Fruit fly (Drosophila melanogaster) whole organism, wandering third instar larva: ENCODE data around the gene CG5521.

Experiments
- Abd-B ChIP-seq: fragments of >200 bp; optimal IDR thresholded peaks from 2 replicates; lab custom pipeline; 2017; ENCODE audit warnings: missing biosample characterization, missing genetic modification characterization
- CG32264 ChIP-seq: fragments of 200-800 bp; sonication (Bioruptor generic); optimal IDR thresholded peaks from 2 replicates; lab custom pipeline; 2016; ENCODE audit warnings: missing biosample characterization, missing genetic modification characterization
- CG9705 ChIP-seq: fragments of 200-800 bp; sonication (Bioruptor generic); optimal IDR thresholded peaks from 2 replicates; lab custom pipeline; 2018; ENCODE audit warnings: missing biosample characterization, mild to moderate bottlenecking, missing genetic modification characterization
- CrebA ChIP-seq: fragments of 200-800 bp; sonication (Bioruptor generic); optimal IDR thresholded peaks from 2 replicates; lab custom pipeline; 2016; ENCODE audit warnings: missing biosample characterization, mild to moderate bottlenecking, missing genetic modification characterization, borderline replicate concordance
- Dfd ChIP-seq: fragments of >200 bp; optimal IDR thresholded peaks from 2 replicates; lab custom pipeline; 2017; ENCODE audit warnings: missing biosample characterization, missing genetic modification characterization
- Dif ChIP-seq: fragments of 200-275, 200-300 bp; sonication (Bioruptor generic); optimal IDR thresholded peaks from 2 replicates; lab custom pipeline; 2018; ENCODE audit warnings: missing biosample characterization, missing genetic modification characterization; ENCODE audit not compliant: partially characterized antibody
- GATAd ChIP-seq: sonication (Bioruptor generic); optimal IDR thresholded peaks from 2 replicates; lab custom pipeline; 2016; ENCODE audit warnings: missing biosample characterization, missing genetic modification characterization
- HLH106 ChIP-seq: fragments of 200-800 bp; optimal IDR thresholded peaks from 3 replicates; lab custom pipeline; 2019; ENCODE audit warnings: missing biosample characterization, mild to moderate bottlenecking, missing genetic modification characterization, moderate library complexity
- Hnf4 ChIP-seq: fragments of 200-800 bp; sonication (Bioruptor generic); optimal IDR thresholded peaks from 2 replicates; lab custom pipeline; 2016; ENCODE audit warnings: missing biosample characterization, mild to moderate bottlenecking, missing genetic modification characterization
- Hr78 ChIP-seq: fragments of >200 bp; optimal IDR thresholded peaks from 2 replicates; lab custom pipeline; 2017; ENCODE audit warnings: missing biosample characterization, missing genetic modification characterization
- Hr83 ChIP-seq: fragments of 200-300 bp; sonication (Bioruptor generic); optimal IDR thresholded peaks from 2 replicates; lab custom pipeline; 2016; ENCODE audit warnings: missing biosample characterization, mild to moderate bottlenecking, missing genetic modification characterization, moderate library complexity; ENCODE audit not compliant: poor library complexity, severe bottlenecking
- Jra ChIP-seq: sonication (Bioruptor generic); optimal IDR thresholded peaks from 2 replicates; lab custom pipeline; 2016; ENCODE audit warnings: missing biosample characterization, missing genetic modification characterization
- Mio ChIP-seq: sonication (Bioruptor generic); optimal IDR thresholded peaks from 2 replicates; lab custom pipeline; 2016; ENCODE audit warnings: missing biosample characterization, missing genetic modification characterization
- Myc ChIP-seq: fragments of >200 bp; optimal IDR thresholded peaks from 2 replicates; lab custom pipeline; 2017
- N ChIP-seq: fragments of >200 bp; optimal IDR thresholded peaks from 2 replicates; lab custom pipeline; 2018; ENCODE audit warnings: missing biosample characterization, missing external identifiers, missing genetic modification characterization
- OdsH ChIP-seq: fragments of 200-800 bp; sonication (Bioruptor generic); optimal IDR thresholded peaks from 2 replicates; lab custom pipeline; 2016; ENCODE audit warnings: missing biosample characterization, mild to moderate bottlenecking, missing genetic modification characterization
- Rel ChIP-seq, 2 experiments: fragments of 200-800 bp; sonication (Bioruptor generic) in 1 of 2; optimal IDR thresholded peaks; 2 replicates in 1 of 2; 3 replicates in 1 of 2; lab custom pipeline; 2016 to 2019; ENCODE audit warnings: mild to moderate bottlenecking in 2 of 2, missing biosample characterization in 2 of 2, missing genetic modification characterization in 2 of 2, moderate library complexity in 1 of 2
- Sp1 ChIP-seq: fragments of 200-800 bp; sonication (Bioruptor generic); optimal IDR thresholded peaks from 3 replicates; lab custom pipeline; 2019; ENCODE audit warnings: missing biosample characterization, mild to moderate bottlenecking, missing genetic modification characterization, moderate library complexity
- Vsx2 ChIP-seq: fragments of 200-300, 225-300 bp; sonication (Bioruptor generic); optimal IDR thresholded peaks from 2 replicates; lab custom pipeline; 2018; ENCODE audit warnings: missing biosample characterization, missing genetic modification characterization; ENCODE audit not compliant: partially characterized antibody
- br ChIP-seq: fragments of 200-800 bp; sonication (Bioruptor generic); optimal IDR thresholded peaks from 2 replicates; lab custom pipeline; 2016; ENCODE audit warnings: missing biosample characterization, missing genetic modification characterization
- brk ChIP-seq: fragments of 200-800 bp; sonication (Bioruptor generic); optimal IDR thresholded peaks from 2 replicates; lab custom pipeline; 2016; ENCODE audit warnings: missing biosample characterization, mild to moderate bottlenecking, missing genetic modification characterization
- dl ChIP-seq, 2 experiments: fragments of 175-275, 200-275 bp in 1 of 2; fragments of 200-275 bp in 1 of 2; sonication (Bioruptor generic); optimal IDR thresholded peaks; lab custom pipeline; 2018; ENCODE audit warnings: mild to moderate bottlenecking in 2 of 2, missing biosample characterization in 2 of 2, missing genetic modification characterization in 2 of 2, moderate library complexity in 2 of 2; ENCODE audit not compliant: partially characterized antibody in 2 of 2, insufficient read depth in 1 of 2
- dmrt93B ChIP-seq: fragments of 200-800 bp; sonication (Bioruptor generic); optimal IDR thresholded peaks from 2 replicates; lab custom pipeline; 2018; ENCODE audit warnings: missing biosample characterization, mild to moderate bottlenecking, missing genetic modification characterization
- dsf ChIP-seq: sonication (Bioruptor generic); optimal IDR thresholded peaks from 2 replicates; lab custom pipeline; 2016; ENCODE audit warnings: missing biosample characterization, missing genetic modification characterization, borderline replicate concordance
- ey ChIP-seq: fragments of 200-800 bp; sonication (Bioruptor generic); optimal IDR thresholded peaks from 2 replicates; lab custom pipeline; 2016; ENCODE audit warnings: missing biosample characterization, missing genetic modification characterization
- foxo ChIP-seq, 2 experiments: fragments of 200-800 bp; sonication (Bioruptor generic); optimal IDR thresholded peaks; 2 replicates in 1 of 2; 3 replicates in 1 of 2; lab custom pipeline; 2016 to 2017; ENCODE audit warnings: missing biosample characterization in 2 of 2, missing genetic modification characterization in 2 of 2
- fru ChIP-seq: fragments of 200-800 bp; sonication (Bioruptor generic); optimal IDR thresholded peaks from 3 replicates; lab custom pipeline; 2016; ENCODE audit warnings: missing biosample characterization, mild to moderate bottlenecking, missing genetic modification characterization
- h ChIP-seq: fragments of 200-800 bp; sonication (Bioruptor generic); optimal IDR thresholded peaks from 3 replicates; lab custom pipeline; 2016; ENCODE audit warnings: missing biosample characterization, mild to moderate bottlenecking, missing genetic modification characterization
- jim ChIP-seq: fragments of 175-275, 200-325 bp; sonication (Bioruptor generic); optimal IDR thresholded peaks from 2 replicates; lab custom pipeline; 2016; ENCODE audit warnings: missing biosample characterization, mild to moderate bottlenecking, missing genetic modification characterization
- lola ChIP-seq: fragments of >200 bp; optimal IDR thresholded peaks from 2 replicates; lab custom pipeline; 2017; ENCODE audit warnings: missing biosample characterization, missing genetic modification characterization
- pan ChIP-seq: fragments of >200 bp; optimal IDR thresholded peaks from 2 replicates; lab custom pipeline; 2017
- psq ChIP-seq: fragments of 200-800 bp; sonication (Bioruptor generic); optimal IDR thresholded peaks from 3 replicates; lab custom pipeline; 2017; ENCODE audit warnings: missing biosample characterization, mild to moderate bottlenecking, missing genetic modification characterization, moderate library complexity
- rgr ChIP-seq: fragments of 200-800 bp; sonication (Bioruptor generic); optimal IDR thresholded peaks from 3 replicates; lab custom pipeline; 2016; ENCODE audit warnings: missing biosample characterization, mild to moderate bottlenecking, missing genetic modification characterization
- sage ChIP-seq: fragments of 200-800 bp; sonication (Bioruptor generic); optimal IDR thresholded peaks from 2 replicates; lab custom pipeline; 2016; ENCODE audit warnings: missing biosample characterization, mild to moderate bottlenecking, missing genetic modification characterization
- sv ChIP-seq: fragments of 200-800 bp; sonication (Bioruptor generic); optimal IDR thresholded peaks from 3 replicates; lab custom pipeline; 2016; ENCODE audit warnings: missing biosample characterization, missing genetic modification characterization
- tai ChIP-seq: sonication (Bioruptor generic); optimal IDR thresholded peaks from 2 replicates; lab custom pipeline; 2016; ENCODE audit warnings: missing biosample characterization, missing genetic modification characterization
- usp ChIP-seq: fragments of >200 bp; optimal IDR thresholded peaks from 2 replicates; lab custom pipeline; 2017; ENCODE audit warnings: missing biosample characterization, missing genetic modification characterization
- woc ChIP-seq: sonication (Bioruptor generic); optimal IDR thresholded peaks from 2 replicates; lab custom pipeline; 2016; ENCODE audit warnings: missing biosample characterization, mild to moderate bottlenecking, missing genetic modification characterization

Gene CG5521

DNA sequence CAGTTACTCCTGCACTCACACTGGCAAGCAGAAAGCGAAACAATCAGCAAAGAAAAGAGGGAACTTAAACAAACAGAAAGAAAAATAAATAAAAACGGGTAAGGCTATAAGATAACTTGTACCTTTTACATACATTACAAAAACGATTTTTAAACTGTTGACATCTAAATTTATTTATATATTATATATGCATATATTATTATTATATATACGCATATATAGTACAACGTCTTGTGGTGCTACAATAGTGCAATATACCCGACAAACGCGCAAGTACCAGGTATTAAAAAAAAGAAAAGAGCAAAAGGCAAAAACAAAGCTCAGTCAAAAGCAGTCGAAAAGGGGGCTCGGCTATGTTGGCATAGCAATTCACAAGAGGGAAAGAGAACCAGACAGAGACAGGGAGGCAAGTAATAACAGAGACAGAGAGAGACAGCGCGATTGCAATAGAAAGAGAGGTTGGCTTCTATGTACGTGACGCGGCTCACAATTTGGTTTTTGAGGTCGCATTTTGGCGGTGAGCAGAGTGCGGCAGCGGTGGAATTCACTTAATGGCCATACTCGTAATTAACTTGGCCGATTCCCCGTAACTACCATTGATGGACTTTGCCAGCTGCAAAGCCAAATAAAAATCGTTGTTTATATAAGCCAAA lies 12.6 kb upstream of the CG5521 start:
- TF ChIP-seq dsf (GFP tag; lab: Kevin White, UChicago) (peak; percentile 24), sage (peak; percentile 82), br (peak; percentile 38), Abd-B (GFP tag; lab: Kevin White, UChicago) (no peak), N (GFP tag; lab: Kevin White, UChicago) (no peak), Hr78 (GFP tag; lab: Kevin White, UChicago) (no peak), fru (peak; percentile 74), Jra (GFP tag; lab: Kevin White, UChicago) (no peak), foxo (GFP tag; optimal IDR thresholded peaks at IDR 0.05; lab: Kevin White, UChicago) (peak in 1 of 2 experiments; percentile 81), Sp1 (GFP tag; lab: Kevin White, UChicago) (peak; percentile 84), OdsH (GFP tag; lab: Kevin White, UChicago) (peak; percentile 89), usp (GFP tag; lab: Kevin White, UChicago) (no peak), h (GFP tag; lab: Kevin White, UChicago) (peak; percentile 78), sv (no peak), HLH106 (tag; lab: Kevin White, UChicago) (peak; percentile 79), Hr83 (GFP tag; lab: Kevin White, UChicago) (no peak), dmrt93B (GFP tag; lab: Kevin White, UChicago) (peak; percentile 82), Dif (GFP tag; lab: Kevin White, UChicago) (no peak), Rel (GFP tag; optimal IDR thresholded peaks at IDR 0.05; lab: Kevin White, UChicago) (peak; percentile 92), Rel (tag; optimal IDR thresholded peaks at IDR 0.05; lab: Kevin White, UChicago) (peak; percentile 20), dl (GFP tag; optimal IDR thresholded peaks at IDR 0.05; lab: Kevin White, UChicago; ENCODE audit: insufficient read depth in 1 of 2, partially characterized antibody in 2 of 2) (no peak), Mio (GFP tag; lab: Kevin White, UChicago) (no peak), rgr (GFP tag; lab: Kevin White, UChicago) (peak; percentile 89), lola (GFP tag; lab: Kevin White, UChicago) (no peak), brk (GFP tag; lab: Kevin White, UChicago) (peak; percentile 68), psq (GFP tag; lab: Kevin White, UChicago) (peak; percentile 100), Dfd (GFP tag; lab: Kevin White, UChicago) (no peak), GATAd (GFP tag; lab: Kevin White, UChicago) (no peak), Myc (lab: Kevin White, UChicago) (no peak), Vsx2 (GFP tag; lab: Kevin White, UChicago) (peak; percentile 5), tai (GFP tag; lab: Kevin White, UChicago) (peak; percentile 18), Hnf4 (GFP tag; lab: Kevin White, UChicago) (peak; percentile 74), CrebA (GFP tag; lab: Kevin White, UChicago) (peak; percentile 35), CG9705 (GFP tag; lab: Kevin White, UChicago) (peak; percentile 13), woc (GFP tag; lab: Kevin White, UChicago) (peak; percentile 73), CG32264 (GFP tag; lab: Kevin White, UChicago) (no peak), pan (lab: Kevin White, UChicago) (no peak), jim (GFP tag; lab: Kevin White, UChicago) (peak; percentile 14), ey (GFP tag; lab: Kevin White, UChicago) (peak; percentile 51)

DNA sequence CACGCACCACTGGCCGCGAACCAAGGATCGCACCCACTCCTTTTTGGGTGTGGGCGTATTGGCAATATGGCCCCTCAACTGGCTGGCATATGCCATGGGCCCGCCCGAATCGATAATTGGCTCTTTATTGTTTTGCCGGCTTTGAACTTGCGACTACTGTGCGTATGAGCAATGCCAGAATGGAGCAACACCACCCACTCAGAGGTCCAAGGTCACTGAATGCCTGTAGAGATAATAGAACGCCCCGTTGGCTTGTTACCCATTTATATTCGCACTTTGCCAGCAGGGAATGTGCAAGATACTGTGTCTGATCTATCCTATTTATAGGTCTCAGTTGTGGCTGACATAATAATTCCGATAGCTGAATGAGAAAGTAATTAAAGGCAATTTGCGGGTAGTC lies 11.2 kb upstream of the CG5521 start:
- TF ChIP-seq Hnf4 (GFP tag; lab: Kevin White, UChicago) (no peak), OdsH (GFP tag; lab: Kevin White, UChicago) (no peak), pan (lab: Kevin White, UChicago) (no peak), Hr78 (GFP tag; lab: Kevin White, UChicago) (no peak), tai (GFP tag; lab: Kevin White, UChicago) (no peak), Vsx2 (GFP tag; lab: Kevin White, UChicago) (no peak), CG9705 (GFP tag; lab: Kevin White, UChicago) (no peak), sage (no peak), brk (GFP tag; lab: Kevin White, UChicago) (no peak), CG32264 (GFP tag; lab: Kevin White, UChicago) (no peak), Sp1 (GFP tag; lab: Kevin White, UChicago) (no peak), usp (GFP tag; lab: Kevin White, UChicago) (no peak), dsf (GFP tag; lab: Kevin White, UChicago) (no peak), woc (GFP tag; lab: Kevin White, UChicago) (no peak), dl (GFP tag; optimal IDR thresholded peaks at IDR 0.05; lab: Kevin White, UChicago; ENCODE audit: insufficient read depth in 1 of 2, partially characterized antibody in 2 of 2) (no peak), jim (GFP tag; lab: Kevin White, UChicago) (no peak), lola (GFP tag; lab: Kevin White, UChicago) (no peak), Rel (GFP tag; optimal IDR thresholded peaks at IDR 0.05; lab: Kevin White, UChicago) (no peak), Rel (tag; optimal IDR thresholded peaks at IDR 0.05; lab: Kevin White, UChicago) (no peak)
